Worm (Caenorhabditis elegans) whole organism, L1 larva: ENCODE data around the gene dnj-23.

ENCODE experiments used
- C04F5.9 ChIP-seq: sonication (generic microtip); optimal IDR thresholded peaks from 2 replicates; lab custom pipeline; 2016; ENCODE audit warnings: missing genetic modification characterization, missing compliant biosample characterization
- F16B12.6 ChIP-seq: fragments of 150-350 bp; optimal IDR thresholded peaks from 2 replicates; lab custom pipeline; 2014; ENCODE audit warnings: missing biosample characterization, missing genetic modification characterization
- aha-1 ChIP-seq: fragments of 150-350 bp; optimal IDR thresholded peaks from 2 replicates; lab custom pipeline; 2014; ENCODE audit warnings: missing biosample characterization, missing genetic modification characterization
- ama-1 ChIP-seq: fragments of 150-350 bp; optimal IDR thresholded peaks from 2 replicates; lab custom pipeline; 2014
- blmp-1 ChIP-seq: fragments of 150-350 bp; optimal IDR thresholded peaks from 2 replicates; lab custom pipeline; 2014; ENCODE audit warnings: missing biosample characterization, missing genetic modification characterization
- ceh-63 ChIP-seq: fragments of 200-800 bp; sonication (Bioruptor generic); optimal IDR thresholded peaks from 2 replicates; lab custom pipeline; 2018; ENCODE audit warnings: mild to moderate bottlenecking, missing genetic modification characterization, missing compliant biosample characterization
- ceh-8 ChIP-seq: fragments of 200-800 bp; sonication (Bioruptor generic); optimal IDR thresholded peaks from 2 replicates; lab custom pipeline; 2018; ENCODE audit warnings: mild to moderate bottlenecking, missing genetic modification characterization, moderate library complexity, missing compliant biosample characterization
- ceh-90 ChIP-seq: sonication (generic microtip); optimal IDR thresholded peaks from 2 replicates; lab custom pipeline; 2016; ENCODE audit warnings: missing genetic modification characterization, missing compliant biosample characterization
- ces-1 ChIP-seq: fragments of 150-350 bp; optimal IDR thresholded peaks from 2 replicates; lab custom pipeline; 2014; ENCODE audit warnings: missing biosample characterization, missing genetic modification reagents, missing genetic modification characterization
- dpl-1 ChIP-seq, 3 experiments: fragments of 150-350 bp in 2 of 3; sonication (generic microtip) in 1 of 3; optimal IDR thresholded peaks; 2 replicates each; lab custom pipeline; 2014 to 2017; ENCODE audit warnings: missing biosample characterization in 3 of 3, missing genetic modification characterization in 3 of 3, missing genetic modification reagents in 3 of 3
- efl-1 ChIP-seq, 4 experiments: fragments of 150-350 bp; optimal IDR thresholded peaks in 3 of 4; peaks in 1 of 4; 1 replicate in 1 of 4; 2 replicates in 3 of 4; lab custom pipeline; 2014; ENCODE audit warnings: missing biosample characterization in 2 of 4, missing genetic modification characterization in 2 of 4, missing genetic modification reagents in 2 of 4
- efl-3 ChIP-seq: fragments of 200-800 bp; sonication (Bioruptor generic); optimal IDR thresholded peaks from 2 replicates; lab custom pipeline; 2018; ENCODE audit warnings: mild to moderate bottlenecking, missing genetic modification characterization, missing compliant biosample characterization
- egl-27 ChIP-seq, 2 experiments: fragments of 150-350 bp in 1 of 2; sonication (generic microtip); optimal IDR thresholded peaks; 3 replicates each; lab custom pipeline; 2017 to 2018; ENCODE audit warnings: missing biosample characterization in 2 of 2, missing genetic modification characterization in 2 of 2, missing genetic modification reagents in 2 of 2
- elt-3 ChIP-seq, 6 experiments: fragments of 150-350 bp in 1 of 6; sonication (generic microtip); optimal IDR thresholded peaks; 2 replicates each; lab custom pipeline; 2017 to 2018; ENCODE audit warnings: missing biosample characterization in 6 of 6, missing genetic modification characterization in 6 of 6, inconsistent platforms in 1 of 6
- ets-5 ChIP-seq: fragments of 200-800 bp; sonication (Bioruptor generic); IDR thresholded peaks from 2 replicates; pipeline ENCODE4 v1.3.6; 2022; ENCODE audit warnings: missing genetic modification characterization, missing compliant biosample characterization
- fkh-10 ChIP-seq: sonication (generic microtip); optimal IDR thresholded peaks from 2 replicates; lab custom pipeline; 2017; ENCODE audit warnings: missing biosample characterization, missing genetic modification reagents, missing genetic modification characterization
- fkh-8 ChIP-seq: sonication (generic microtip); optimal IDR thresholded peaks from 2 replicates; lab custom pipeline; 2016; ENCODE audit warnings: mild to moderate bottlenecking, missing genetic modification characterization, missing compliant biosample characterization
- grh-1 ChIP-seq: fragments of 200-800 bp; sonication (Bioruptor generic); IDR thresholded peaks from 2 replicates; pipeline ENCODE4 v1.3.6; 2022; ENCODE audit warnings: missing genetic modification reagents, missing genetic modification characterization, missing compliant biosample characterization
- hlh-17 ChIP-seq: fragments of 200-800 bp; sonication (Bioruptor generic); optimal IDR thresholded peaks from 2 replicates; lab custom pipeline; 2018; ENCODE audit warnings: missing genetic modification characterization, mild to moderate bottlenecking, missing compliant biosample characterization, moderate library complexity, borderline replicate concordance
- hlh-4 ChIP-seq: sonication (generic microtip); optimal IDR thresholded peaks from 2 replicates; lab custom pipeline; 2016; ENCODE audit warnings: mild to moderate bottlenecking, missing genetic modification characterization, missing compliant biosample characterization
- hpl-2 ChIP-seq: fragments of 150-350 bp; optimal IDR thresholded peaks from 2 replicates; lab custom pipeline; 2014; ENCODE audit warnings: missing biosample characterization, missing genetic modification reagents, missing genetic modification characterization
- jun-1 ChIP-seq: fragments of 150-350 bp; optimal IDR thresholded peaks from 2 replicates; lab custom pipeline; 2014; ENCODE audit warnings: missing biosample characterization, missing genetic modification reagents, missing genetic modification characterization
- lin-13 ChIP-seq: fragments of 150-350 bp; optimal IDR thresholded peaks from 2 replicates; lab custom pipeline; 2014; ENCODE audit warnings: missing biosample characterization, missing genetic modification reagents, missing genetic modification characterization
- lin-14 ChIP-seq: fragments of 200-800 bp; sonication (Bioruptor generic); optimal IDR thresholded peaks from 2 replicates; lab custom pipeline; 2018; ENCODE audit warnings: mild to moderate bottlenecking, missing genetic modification characterization, moderate library complexity, missing compliant biosample characterization
- lin-39 ChIP-seq: fragments of 150-350 bp; optimal IDR thresholded peaks from 2 replicates; lab custom pipeline; 2014; ENCODE audit warnings: missing biosample characterization, missing genetic modification reagents, missing genetic modification characterization
- lsy-2 ChIP-seq, 2 experiments: fragments of 150-350 bp; optimal IDR thresholded peaks; 2 replicates each; lab custom pipeline; 2014; ENCODE audit warnings: missing biosample characterization in 2 of 2, missing genetic modification characterization in 2 of 2
- mdl-1 ChIP-seq, 2 experiments: fragments of 150-350 bp; optimal IDR thresholded peaks; 2 replicates each; lab custom pipeline; 2014 to 2017; ENCODE audit warnings: missing biosample characterization in 2 of 2, missing genetic modification characterization in 2 of 2, inconsistent platforms in 1 of 2
- mef-2 ChIP-seq: fragments of 150-350 bp; optimal IDR thresholded peaks from 2 replicates; lab custom pipeline; 2014; ENCODE audit warnings: missing biosample characterization, missing genetic modification characterization
- mep-1 ChIP-seq: fragments of 150-350 bp; optimal IDR thresholded peaks from 2 replicates; lab custom pipeline; 2014; ENCODE audit warnings: missing biosample characterization, missing genetic modification characterization
- nhr-12 ChIP-seq: sonication (generic microtip); optimal IDR thresholded peaks from 2 replicates; lab custom pipeline; 2017; ENCODE audit warnings: missing biosample characterization, missing genetic modification characterization
- nhr-19 ChIP-seq: fragments of 200-800 bp; sonication (Bioruptor generic); conservative IDR thresholded peaks from 2 replicates; pipeline ENCODE4 v1.3.6; 2022; ENCODE audit warnings: missing genetic modification characterization, missing compliant biosample characterization
- nhr-28 ChIP-seq: fragments of 150-350 bp; optimal IDR thresholded peaks from 2 replicates; lab custom pipeline; 2014; ENCODE audit warnings: missing biosample characterization, missing genetic modification characterization
- nhr-90 ChIP-seq: sonication (generic microtip); optimal IDR thresholded peaks from 2 replicates; lab custom pipeline; 2016; ENCODE audit warnings: mild to moderate bottlenecking, missing genetic modification characterization, missing compliant biosample characterization; ENCODE audit not compliant: poor library complexity
- pqm-1 ChIP-seq: sonication (generic microtip); optimal IDR thresholded peaks from 3 replicates; lab custom pipeline; 2017; ENCODE audit warnings: missing biosample characterization, missing genetic modification characterization
- rnt-1 ChIP-seq: sonication (generic microtip); optimal IDR thresholded peaks from 2 replicates; lab custom pipeline; 2016; ENCODE audit warnings: mild to moderate bottlenecking, missing genetic modification characterization, moderate library complexity, missing compliant biosample characterization
- snu-23 ChIP-seq: sonication (generic microtip); optimal IDR thresholded peaks from 2 replicates; lab custom pipeline; 2016; ENCODE audit warnings: missing genetic modification characterization, missing compliant biosample characterization
- sox-4 ChIP-seq: sonication (generic microtip); optimal IDR thresholded peaks from 2 replicates; lab custom pipeline; 2016; ENCODE audit warnings: missing genetic modification characterization, missing compliant biosample characterization
- swsn-7 ChIP-seq: sonication (generic microtip); optimal IDR thresholded peaks from 2 replicates; lab custom pipeline; 2016; ENCODE audit warnings: missing genetic modification characterization, missing compliant biosample characterization
- tbx-2 ChIP-seq: sonication (generic microtip); optimal IDR thresholded peaks from 2 replicates; lab custom pipeline; 2016; ENCODE audit warnings: missing genetic modification characterization, missing compliant biosample characterization
- tlp-1 ChIP-seq: fragments of 150-350 bp; optimal IDR thresholded peaks from 2 replicates; lab custom pipeline; 2014; ENCODE audit warnings: missing biosample characterization, missing genetic modification characterization
- unc-30 ChIP-seq: sonication (generic microtip); optimal IDR thresholded peaks from 2 replicates; lab custom pipeline; 2017; ENCODE audit warnings: missing biosample characterization, missing genetic modification characterization
- unc-86 ChIP-seq: sonication (generic microtip); optimal IDR thresholded peaks from 2 replicates; lab custom pipeline; 2016; ENCODE audit warnings: missing genetic modification characterization, missing compliant biosample characterization
- unc-98 ChIP-seq: fragments of 200-800 bp; sonication (Bioruptor generic); IDR thresholded peaks from 2 replicates; pipeline ENCODE4 v1.3.6; 2022; ENCODE audit warnings: missing genetic modification characterization, missing compliant biosample characterization
- xbp-1 ChIP-seq: sonication (generic microtip); optimal IDR thresholded peaks from 2 replicates; lab custom pipeline; 2016; ENCODE audit warnings: missing genetic modification characterization, missing compliant biosample characterization

dnj-23 gene

ce11 chrII:9154339-9154738 lies 45.9 kb upstream of the dnj-23 start:
- TF ChIP-seq elt-3 (tag; optimal IDR thresholded peaks at IDR 0.05; lab: Kevin White, UChicago) (no peak), nhr-28 (tag; lab: Kevin White, UChicago) (no peak), egl-27 (tag; optimal IDR thresholded peaks at IDR 0.05; lab: Kevin White, UChicago) (no peak), mef-2 (tag; lab: Kevin White, UChicago) (no peak), fkh-10 (no peak), swsn-7 (no peak), C04F5.9 (tag; lab: Kevin White, UChicago) (no peak), tlp-1 (no peak), aha-1 (tag; lab: Kevin White, UChicago) (no peak), unc-86 (tag; lab: Kevin White, UChicago) (no peak), hlh-4 (no peak), pqm-1 (tag; lab: Kevin White, UChicago) (no peak), lin-13 (no peak), rnt-1 (no peak), xbp-1 (tag; lab: Kevin White, UChicago) (no peak), ceh-90 (tag; lab: Kevin White, UChicago) (no peak), lsy-2 (tag; optimal IDR thresholded peaks at IDR 0.05; lab: Kevin White, UChicago) (no peak), unc-30 (tag; lab: Kevin White, UChicago) (no peak)

ce11 chrII:9152231-9152630 lies 43.8 kb upstream of the dnj-23 start, which contains the start of gene col-78:
Gene col-78 (plus strand): TSS chrII:9152531.
- TF ChIP-seq hlh-17 (no peak), dpl-1 (GFP tag; optimal IDR thresholded peaks at IDR 0.05; lab: Kevin White, UChicago) (no peak), unc-98 (GFP tag; lab: Robert Waterston, UW) (no peak), fkh-10 (no peak), efl-3 (GFP tag; lab: Kevin White, UChicago) (no peak), sox-4 (tag; lab: Kevin White, UChicago) (no peak), fkh-8 (tag; lab: Kevin White, UChicago) (no peak), ces-1 (GFP tag; lab: Kevin White, UChicago) (no peak), tbx-2 (no peak), lsy-2 (tag; optimal IDR thresholded peaks at IDR 0.05; lab: Kevin White, UChicago) (no peak), ets-5 (GFP tag; lab: Robert Waterston, UW) (no peak), mep-1 (tag; lab: Kevin White, UChicago) (no peak), grh-1 (GFP tag; lab: Robert Waterston, UW) (no peak), nhr-19 (GFP tag; lab: Robert Waterston, UW) (no peak), nhr-12 (tag; lab: Kevin White, UChicago) (no peak), ama-1 (lab: Kevin White, UChicago) (no peak), jun-1 (tag; lab: Kevin White, UChicago) (no peak), nhr-90 (tag; lab: Kevin White, UChicago) (no peak), snu-23 (GFP tag; lab: Kevin White, UChicago) (no peak)

- TF ChIP-seq ceh-63 (GFP tag; lab: Kevin White, UChicago) (no peak), jun-1 (tag; lab: Kevin White, UChicago) (no peak), mdl-1 (tag; optimal IDR thresholded peaks at IDR 0.05; lab: Kevin White, UChicago) (no peak), efl-1 (optimal IDR thresholded peaks at IDR 0.05; lab: Kevin White, UChicago) (no peak), efl-1 (GFP tag; optimal IDR thresholded peaks at IDR 0.05 in 1 of 2; lab: Kevin White, UChicago) (no peak), elt-3 (tag; optimal IDR thresholded peaks at IDR 0.05; lab: Kevin White, UChicago) (peak in 1 of 6 experiments; percentile 64), lin-14 (GFP tag; lab: Kevin White, UChicago) (peak; percentile 19), blmp-1 (tag; lab: Kevin White, UChicago) (peak; percentile 77), C04F5.9 (tag; lab: Kevin White, UChicago) (no peak), hpl-2 (GFP tag; lab: Kevin White, UChicago) (no peak), F16B12.6 (tag; lab: Kevin White, UChicago) (no peak), ceh-90 (tag; lab: Kevin White, UChicago) (no peak), lin-39 (tag; lab: Kevin White, UChicago) (no peak), ceh-8 (GFP tag; lab: Kevin White, UChicago) (no peak)
Measured at ce11 chrII:9148079-9148478, 39.7 kb upstream of the dnj-23 start.
